Fruit fly (Drosophila melanogaster) whole organism, embryonic: ENCODE data around the gene kirre.

Experiments
- Aef1 ChIP-seq: fragments of 200-800 bp; sonication (Bioruptor generic); IDR thresholded peaks from 3 replicates; pipeline ENCODE4 v1.3.6; 2022; ENCODE audit warnings: missing biosample characterization, missing genetic modification characterization
- B-H1 ChIP-seq: fragments of 200-800 bp; sonication (Bioruptor generic); IDR thresholded peaks from 3 replicates; pipeline ENCODE4 v1.3.6; 2022; ENCODE audit warnings: missing biosample characterization, missing genetic modification characterization
- B-H2 ChIP-seq: fragments of 200-800 bp; sonication (Bioruptor generic); optimal IDR thresholded peaks from 2 replicates; lab custom pipeline; 2018; ENCODE audit warnings: missing biosample characterization, mild to moderate bottlenecking, missing genetic modification characterization
- CG10274 ChIP-seq: fragments of 200-800 bp; sonication (Bioruptor generic); optimal IDR thresholded peaks from 3 replicates; lab custom pipeline; 2017; ENCODE audit warnings: missing biosample characterization, mild to moderate bottlenecking, missing genetic modification characterization
- CG10543 ChIP-seq: fragments of 200-800 bp; sonication (Bioruptor generic); optimal IDR thresholded peaks from 3 replicates; lab custom pipeline; 2017; ENCODE audit warnings: missing biosample characterization, mild to moderate bottlenecking, missing genetic modification characterization, moderate library complexity
- CG11085 ChIP-seq: fragments of 200-800 bp; sonication (Bioruptor generic); IDR thresholded peaks from 2 replicates; pipeline ENCODE4 v1.3.6; 2022; ENCODE audit warnings: missing biosample characterization, missing genetic modification characterization
- CG12299 ChIP-seq: fragments of 200-800 bp; sonication (Bioruptor generic); optimal IDR thresholded peaks from 2 replicates; lab custom pipeline; 2018; ENCODE audit warnings: missing biosample characterization, mild to moderate bottlenecking, missing genetic modification characterization
- CG1233 ChIP-seq: fragments of 200-800 bp; sonication (Bioruptor generic); optimal IDR thresholded peaks from 4 replicates; lab custom pipeline; 2018; ENCODE audit warnings: missing biosample characterization, mild to moderate bottlenecking, missing genetic modification characterization
- CG14965 ChIP-seq: fragments of 200-800 bp; sonication (Bioruptor generic); optimal IDR thresholded peaks from 2 replicates; lab custom pipeline; 2016; ENCODE audit warnings: missing biosample characterization, missing genetic modification characterization, borderline replicate concordance
- CG15601 ChIP-seq: fragments of 200-800 bp; sonication (Bioruptor generic); optimal IDR thresholded peaks from 3 replicates; lab custom pipeline; 2019; ENCODE audit warnings: missing biosample characterization, mild to moderate bottlenecking, missing genetic modification characterization, moderate library complexity
- CG18599 ChIP-seq: fragments of 200-800 bp; sonication (Bioruptor generic); optimal IDR thresholded peaks from 3 replicates; lab custom pipeline; 2017; ENCODE audit warnings: missing biosample characterization, missing genetic modification characterization, mild to moderate bottlenecking, moderate library complexity, missing genetic modification reagents
- CG18764 ChIP-seq: fragments of 200-800 bp; sonication (Bioruptor generic); optimal IDR thresholded peaks from 3 replicates; lab custom pipeline; 2016; ENCODE audit warnings: missing biosample characterization, missing genetic modification characterization
- CG3163 ChIP-seq: fragments of 200-800 bp; sonication (Bioruptor generic); optimal IDR thresholded peaks from 3 replicates; lab custom pipeline; 2016; ENCODE audit warnings: missing biosample characterization, missing genetic modification characterization
- CG3281 ChIP-seq: fragments of 200-800 bp; sonication (Bioruptor generic); optimal IDR thresholded peaks from 3 replicates; lab custom pipeline; 2017; ENCODE audit warnings: missing biosample characterization, mild to moderate bottlenecking, missing genetic modification characterization
- CG33213 ChIP-seq: fragments of 200-800 bp; sonication (Bioruptor generic); optimal IDR thresholded peaks from 3 replicates; lab custom pipeline; 2016; ENCODE audit warnings: missing biosample characterization, missing genetic modification characterization
- CG3847 ChIP-seq: fragments of 200-800 bp; sonication (Bioruptor generic); IDR thresholded peaks from 2 replicates; pipeline ENCODE4 v1.3.6; 2022; ENCODE audit warnings: missing biosample characterization, missing genetic modification characterization
- CG4820 ChIP-seq: fragments of 200-800 bp; sonication (Bioruptor generic); optimal IDR thresholded peaks from 3 replicates; lab custom pipeline; 2016; ENCODE audit warnings: missing biosample characterization, missing genetic modification characterization
- CG5180 ChIP-seq: fragments of 200-800 bp; sonication (Bioruptor generic); optimal IDR thresholded peaks from 3 replicates; lab custom pipeline; 2017; ENCODE audit warnings: missing biosample characterization, missing genetic modification characterization, mild to moderate bottlenecking, moderate library complexity, missing genetic modification reagents
- CG6254 ChIP-seq: fragments of 200-800 bp; sonication (Bioruptor generic); optimal IDR thresholded peaks from 3 replicates; lab custom pipeline; 2017; ENCODE audit warnings: mild to moderate bottlenecking, missing biosample characterization, missing genetic modification reagents, missing genetic modification characterization
- CG7745 ChIP-seq: fragments of 200-800 bp; sonication (Bioruptor generic); optimal IDR thresholded peaks from 2 replicates; lab custom pipeline; 2018; ENCODE audit warnings: missing biosample characterization, mild to moderate bottlenecking, missing genetic modification characterization, moderate library complexity
- CG7839 ChIP-seq: fragments of 200-800 bp; sonication (Bioruptor generic); optimal IDR thresholded peaks from 3 replicates; lab custom pipeline; 2018; ENCODE audit warnings: missing biosample characterization, mild to moderate bottlenecking, missing genetic modification characterization, moderate library complexity
- CG9215 ChIP-seq: fragments of 200-800 bp; sonication (Bioruptor generic); IDR thresholded peaks from 2 replicates; pipeline ENCODE4 v1.3.6; 2022; ENCODE audit warnings: missing biosample characterization, missing genetic modification characterization
- Doc2 ChIP-seq: fragments of 200-800 bp; sonication (Bioruptor generic); IDR thresholded peaks from 2 replicates; pipeline ENCODE4 v1.3.6; 2022; ENCODE audit warnings: missing biosample characterization, missing genetic modification characterization
- Hr3 ChIP-seq: fragments of 200-800 bp; sonication (Bioruptor generic); optimal IDR thresholded peaks from 3 replicates; lab custom pipeline; 2016; ENCODE audit warnings: missing biosample characterization, missing genetic modification characterization
- Mes4 ChIP-seq: fragments of 200-800 bp; sonication (Bioruptor generic); optimal IDR thresholded peaks from 2 replicates; lab custom pipeline; 2016; ENCODE audit warnings: missing biosample characterization, missing genetic modification characterization
- Poxn ChIP-seq: fragments of 200-800 bp; sonication (Bioruptor generic); IDR thresholded peaks from 2 replicates; pipeline ENCODE4 v1.3.6; 2022; ENCODE audit warnings: missing biosample characterization, missing genetic modification characterization
- Side ChIP-seq: fragments of 200-800 bp; sonication (Bioruptor generic); optimal IDR thresholded peaks from 2 replicates; lab custom pipeline; 2016; ENCODE audit warnings: missing biosample characterization, missing genetic modification characterization
- Spps ChIP-seq: fragments of 200-800 bp; sonication (Bioruptor generic); optimal IDR thresholded peaks from 2 replicates; lab custom pipeline; 2018; ENCODE audit warnings: missing biosample characterization, mild to moderate bottlenecking, missing genetic modification characterization
- Ssrp ChIP-seq: fragments of 200-800 bp; sonication (Bioruptor generic); optimal IDR thresholded peaks from 2 replicates; lab custom pipeline; 2018; ENCODE audit warnings: missing biosample characterization, mild to moderate bottlenecking, missing genetic modification characterization, moderate library complexity
- bab2 ChIP-seq: fragments of 200-800 bp; sonication (Bioruptor generic); optimal IDR thresholded peaks from 2 replicates; lab custom pipeline; 2016; ENCODE audit warnings: missing biosample characterization, missing genetic modification characterization
- bsh ChIP-seq, 2 experiments: fragments of 200-800 bp; sonication (Bioruptor generic); optimal IDR thresholded peaks; 2 replicates each; lab custom pipeline; 2017 to 2018; ENCODE audit warnings: mild to moderate bottlenecking in 2 of 2, missing biosample characterization in 2 of 2, missing genetic modification characterization in 2 of 2, moderate library complexity in 1 of 2
- cas ChIP-seq: fragments of 200-800 bp; sonication (Bioruptor generic); IDR thresholded peaks from 2 replicates; pipeline ENCODE4 v1.3.6; 2022; ENCODE audit warnings: missing biosample characterization, missing genetic modification characterization
- cg ChIP-seq: fragments of 200-800 bp; sonication (Bioruptor generic); optimal IDR thresholded peaks from 3 replicates; lab custom pipeline; 2019; ENCODE audit warnings: missing biosample characterization, mild to moderate bottlenecking, missing genetic modification characterization, moderate library complexity
- chif ChIP-seq, 2 experiments: fragments of 200-800 bp; sonication (Bioruptor generic); optimal IDR thresholded peaks; 3 replicates each; lab custom pipeline; 2016; ENCODE audit warnings: missing biosample characterization in 2 of 2, missing genetic modification characterization in 2 of 2
- emc ChIP-seq: fragments of 200-800 bp; sonication (Bioruptor generic); optimal IDR thresholded peaks from 2 replicates; lab custom pipeline; 2016; ENCODE audit warnings: missing biosample characterization, missing genetic modification characterization
- ewg ChIP-seq: fragments of 200-800 bp; sonication (Bioruptor generic); optimal IDR thresholded peaks from 3 replicates; lab custom pipeline; 2017; ENCODE audit warnings: mild to moderate bottlenecking, missing biosample characterization, missing genetic modification reagents, missing genetic modification characterization
- fu2 ChIP-seq: fragments of 200-800 bp; sonication (Bioruptor generic); optimal IDR thresholded peaks from 2 replicates; lab custom pipeline; 2016; ENCODE audit warnings: missing biosample characterization, missing genetic modification characterization
- gce ChIP-seq: fragments of 200-800 bp; sonication (Bioruptor generic); IDR thresholded peaks from 3 replicates; pipeline ENCODE4 v1.3.6; 2022; ENCODE audit warnings: missing biosample characterization, missing genetic modification characterization
- gsb-n ChIP-seq: fragments of 200-800 bp; sonication (Bioruptor generic); optimal IDR thresholded peaks from 3 replicates; lab custom pipeline; 2018; ENCODE audit warnings: missing biosample characterization, mild to moderate bottlenecking, missing genetic modification characterization
- hth ChIP-seq: fragments of >200 bp; optimal IDR thresholded peaks from 2 replicates; lab custom pipeline; 2017; ENCODE audit warnings: inconsistent platforms
- jigr1 ChIP-seq: fragments of 200-800 bp; sonication (Bioruptor generic); IDR thresholded peaks from 3 replicates; pipeline ENCODE4 v1.3.6; 2022; ENCODE audit warnings: missing biosample characterization, missing genetic modification characterization
- kni ChIP-seq: fragments of 200-800 bp; sonication (Bioruptor generic); optimal IDR thresholded peaks from 3 replicates; lab custom pipeline; 2017; ENCODE audit warnings: mild to moderate bottlenecking, missing biosample characterization, missing genetic modification reagents, missing genetic modification characterization
- lola ChIP-seq, 3 experiments: fragments of >200 bp in 2 of 3; fragments of 200-800 bp in 1 of 3; sonication (Bioruptor generic) in 1 of 3; optimal IDR thresholded peaks; 2 replicates each; lab custom pipeline; 2017 to 2019; ENCODE audit warnings: missing biosample characterization in 3 of 3, missing genetic modification characterization in 3 of 3, mild to moderate bottlenecking in 1 of 3, moderate library complexity in 1 of 3
- nmo ChIP-seq: fragments of 200-800 bp; sonication (Bioruptor generic); optimal IDR thresholded peaks from 2 replicates; lab custom pipeline; 2018; ENCODE audit warnings: missing biosample characterization, mild to moderate bottlenecking, missing genetic modification characterization, moderate library complexity
- sd ChIP-seq: fragments of 200-800 bp; sonication (Bioruptor generic); optimal IDR thresholded peaks from 3 replicates; lab custom pipeline; 2018; ENCODE audit warnings: missing biosample characterization, mild to moderate bottlenecking, missing genetic modification characterization, moderate library complexity
- sqz ChIP-seq: fragments of 200-800 bp; sonication (Bioruptor generic); optimal IDR thresholded peaks from 3 replicates; lab custom pipeline; 2018; ENCODE audit warnings: missing biosample characterization, mild to moderate bottlenecking, missing genetic modification characterization
- toy ChIP-seq: fragments of 200-800 bp; sonication (Bioruptor generic); IDR thresholded peaks from 2 replicates; pipeline ENCODE4 v1.3.6; 2022; ENCODE audit warnings: missing biosample characterization, missing genetic modification characterization
- trem ChIP-seq: fragments of 200-800 bp; optimal IDR thresholded peaks from 3 replicates; lab custom pipeline; 2019; ENCODE audit warnings: missing biosample characterization, mild to moderate bottlenecking, missing genetic modification characterization, moderate library complexity
- usp ChIP-seq: fragments of >200 bp; optimal IDR thresholded peaks from 2 replicates; lab custom pipeline; 2017; ENCODE audit warnings: missing biosample characterization, missing genetic modification characterization
- wor ChIP-seq: fragments of 200-800 bp; sonication (Bioruptor generic); IDR thresholded peaks from 2 replicates; pipeline ENCODE4 v1.3.6; 2022; ENCODE audit warnings: missing biosample characterization, missing genetic modification characterization

Gene kirre

dm6 chrX:2742067-2742466, 1.9 kb downstream of the kirre start (continued):
- TF ChIP-seq CG18599 (no peak), kni (no peak), CG15601 (no peak), CG3163 (GFP tag; lab: Kevin White, UChicago) (peak; percentile 78), CG3281 (no peak), sqz (GFP tag; lab: Kevin White, UChicago) (peak; percentile 81), cg (GFP tag; lab: Kevin White, UChicago) (peak; percentile 11), ewg (GFP tag; lab: Kevin White, UChicago) (no peak), bab2 (GFP tag; lab: Kevin White, UChicago) (no peak), CG9215 (GFP tag; lab: Robert Waterston, UW) (no peak), lola (GFP tag; optimal IDR thresholded peaks at IDR 0.05; lab: Kevin White, UChicago) (no peak), CG11085 (GFP tag; lab: Robert Waterston, UW) (no peak), CG7839 (no peak), CG6254 (no peak), CG10543 (GFP tag; lab: Kevin White, UChicago) (no peak), CG1233 (no peak)
- TF ChIP-seq, all 482 proteins: peak for 11

dm6 chrX:2743020-2743419, 2.8 kb downstream of the kirre start:
- peak; percentile 59 for TF ChIP-seq CG33213 (GFP tag; lab: Kevin White, UChicago)
- TF ChIP-seq CG7745 (tag; lab: Kevin White, UChicago): no peak
- peak; percentile 78; the same call in 2 of the 3 replicates for TF ChIP-seq jigr1 (GFP tag; lab: Robert Waterston, UW)
- peak; percentile 61 for TF ChIP-seq Doc2 (GFP tag; lab: Robert Waterston, UW)
- TF ChIP-seq CG5180 (GFP tag; lab: Kevin White, UChicago): peak; percentile 41
- peak; percentile 86 for TF ChIP-seq CG3281
- TF ChIP-seq Hr3: peak; percentile 72
- peak; percentile 69; the same call in 1 of the 2 replicates for TF ChIP-seq toy (GFP tag; lab: Robert Waterston, UW)
- TF ChIP-seq Mes4 (GFP tag; lab: Kevin White, UChicago): peak; percentile 67
- peak; percentile 54; the same call in 1 of the 3 replicates for TF ChIP-seq gce (GFP tag; lab: Robert Waterston, UW)
- TF ChIP-seq CG14965: no peak
- peak; percentile 31 for TF ChIP-seq Ssrp (tag; lab: Kevin White, UChicago)
- peak; percentile 47; the same call in 1 of the 2 replicates for TF ChIP-seq wor (GFP tag; lab: Robert Waterston, UW)
- TF ChIP-seq chif (GFP tag; optimal IDR thresholded peaks at IDR 0.05; lab: Kevin White, UChicago): peak; percentile 56 to 80
- TF ChIP-seq CG4820 (GFP tag; lab: Kevin White, UChicago): peak; percentile 54
- no peak for TF ChIP-seq B-H2
- peak; percentile 65 for TF ChIP-seq CG10274 (GFP tag; lab: Kevin White, UChicago)
- TF ChIP-seq emc (GFP tag; lab: Kevin White, UChicago): peak; percentile 61
- no peak for TF ChIP-seq trem (tag; lab: Kevin White, UChicago)
- TF ChIP-seq Side: peak; percentile 73
- peak; percentile 32 for TF ChIP-seq CG18764 (GFP tag; lab: Kevin White, UChicago)
- peak; percentile 65 for TF ChIP-seq sd (tag; lab: Kevin White, UChicago)
- peak; percentile 84 for TF ChIP-seq cas (GFP tag; lab: Robert Waterston, UW)
- TF ChIP-seq CG3847 (GFP tag; lab: Robert Waterston, UW): peak; percentile 90
- peak in 1 of 2 experiments; percentile 48 for TF ChIP-seq bsh (GFP tag; optimal IDR thresholded peaks at IDR 0.05; lab: Kevin White, UChicago)
- TF ChIP-seq Poxn (GFP tag; lab: Robert Waterston, UW): peak; percentile 72; the same call in 1 of the 2 replicates
- TF ChIP-seq Spps (tag; lab: Kevin White, UChicago): no peak
- TF ChIP-seq hth (lab: Kevin White, UChicago): no peak
- peak; percentile 18 for TF ChIP-seq CG12299
- peak; percentile 91 for TF ChIP-seq Aef1 (GFP tag; lab: Robert Waterston, UW)
- TF ChIP-seq usp (GFP tag; lab: Kevin White, UChicago): no peak
- no peak for TF ChIP-seq lola (GFP tag; optimal IDR thresholded peaks at IDR 0.05; lab: Kevin White, UChicago)
- TF ChIP-seq gsb-n (tag; lab: Kevin White, UChicago): no peak
- TF ChIP-seq B-H1 (GFP tag; lab: Robert Waterston, UW): peak; percentile 83
- TF ChIP-seq nmo (GFP tag; lab: Kevin White, UChicago): peak; percentile 62
- peak; percentile 79 for TF ChIP-seq fu2 (GFP tag; lab: Kevin White, UChicago)
